Worm (Caenorhabditis elegans) whole organism, L2 larva: ENCODE results near the gene F26G1.10.

ENCODE experiments used
- F13H6.1 ChIP-seq: sonication (generic microtip); optimal IDR thresholded peaks from 2 replicates; lab custom pipeline; 2016; ENCODE audit warnings: missing genetic modification characterization, missing compliant biosample characterization
- ama-1 ChIP-seq: fragments of 150-350 bp; optimal IDR thresholded peaks from 2 replicates; lab custom pipeline; 2018; ENCODE audit warnings: inconsistent platforms
- blmp-1 ChIP-seq: sonication (generic microtip); optimal IDR thresholded peaks from 2 replicates; lab custom pipeline; 2017; ENCODE audit warnings: missing genetic modification characterization, mild to moderate bottlenecking, missing compliant biosample characterization, antibody characterized with exemption, moderate library complexity; ENCODE audit not compliant: insufficient read depth
- ceh-82 ChIP-seq: fragments of 150-350 bp; optimal IDR thresholded peaks from 2 replicates; lab custom pipeline; 2014; ENCODE audit warnings: missing biosample characterization, missing genetic modification characterization
- egl-27 ChIP-seq: sonication (generic microtip); optimal IDR thresholded peaks from 3 replicates; lab custom pipeline; 2017; ENCODE audit warnings: missing biosample characterization, missing genetic modification reagents, missing genetic modification characterization
- gmeb-1 ChIP-seq: fragments of 150-350 bp; optimal IDR thresholded peaks from 2 replicates; lab custom pipeline; 2014; ENCODE audit warnings: missing biosample characterization, missing genetic modification characterization
- lin-39 ChIP-seq: fragments of 150-350 bp; optimal IDR thresholded peaks from 2 replicates; lab custom pipeline; 2014; ENCODE audit warnings: missing biosample characterization, missing genetic modification reagents, missing genetic modification characterization
- nhr-77 ChIP-seq: fragments of 150-350 bp; optimal IDR thresholded peaks from 2 replicates; lab custom pipeline; 2014; ENCODE audit warnings: missing biosample characterization, missing genetic modification characterization
- sem-4 ChIP-seq: fragments of 150-350 bp; optimal IDR thresholded peaks from 2 replicates; lab custom pipeline; 2014; ENCODE audit warnings: missing biosample characterization, missing genetic modification reagents, missing genetic modification characterization
- snpc-4 ChIP-seq: fragments of 150-350 bp; optimal IDR thresholded peaks from 2 replicates; lab custom pipeline; 2014; ENCODE audit warnings: missing biosample characterization, missing genetic modification characterization
- unc-55 ChIP-seq: fragments of 150-350 bp; sonication (generic microtip); optimal IDR thresholded peaks from 3 replicates; lab custom pipeline; 2014; ENCODE audit warnings: missing biosample characterization, missing genetic modification reagents, missing genetic modification characterization
- ztf-11 ChIP-seq: sonication (generic microtip); optimal IDR thresholded peaks from 2 replicates; lab custom pipeline; 2017; ENCODE audit warnings: missing biosample characterization, missing genetic modification characterization

DNA sequence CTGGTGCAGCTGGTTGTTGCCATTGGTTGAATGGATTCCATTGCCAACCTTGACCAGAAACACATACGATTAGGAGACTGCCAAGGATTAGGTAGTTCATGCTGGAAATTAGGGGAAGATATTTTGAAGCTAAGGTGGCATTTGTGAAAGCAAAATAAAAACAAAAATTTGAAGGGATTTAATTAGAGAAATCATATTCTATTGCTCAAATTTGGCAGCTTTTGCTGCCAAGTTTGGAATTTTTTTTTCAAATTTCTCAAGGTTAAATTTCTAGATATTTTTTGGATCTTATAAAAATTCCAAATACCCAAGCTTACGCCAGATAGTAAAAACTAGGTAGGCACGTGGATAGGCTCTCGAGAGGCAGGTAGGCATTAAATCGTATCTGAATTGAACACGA, 2.9 kb upstream of the F26G1.10 start, which contains the start of gene F26G1.5:
- TF ChIP-seq snpc-4 (no peak), lin-39 (tag; lab: Kevin White, UChicago) (no peak), ztf-11 (tag; lab: Kevin White, UChicago) (no peak), blmp-1 (no peak), ceh-82 (no peak), gmeb-1 (no peak), sem-4 (no peak), unc-55 (GFP tag; lab: Kevin White, UChicago) (no peak), F13H6.1 (tag; lab: Kevin White, UChicago) (no peak), ama-1 (lab: Kevin White, UChicago) (no peak), egl-27 (tag; lab: Kevin White, UChicago) (no peak), nhr-77 (tag; lab: Kevin White, UChicago) (no peak)
